Fruit fly (Drosophila melanogaster) whole organism, wandering third instar larva: ENCODE results near the gene Vha26.

Source experiments
- Abd-B ChIP-seq: fragments of >200 bp; optimal IDR thresholded peaks from 2 replicates; lab custom pipeline; 2017; ENCODE audit warnings: missing biosample characterization, missing genetic modification characterization
- CG32264 ChIP-seq: fragments of 200-800 bp; sonication (Bioruptor generic); optimal IDR thresholded peaks from 2 replicates; lab custom pipeline; 2016; ENCODE audit warnings: missing biosample characterization, missing genetic modification characterization
- CG9705 ChIP-seq: fragments of 200-800 bp; sonication (Bioruptor generic); optimal IDR thresholded peaks from 2 replicates; lab custom pipeline; 2018; ENCODE audit warnings: missing biosample characterization, mild to moderate bottlenecking, missing genetic modification characterization
- GATAd ChIP-seq: sonication (Bioruptor generic); optimal IDR thresholded peaks from 2 replicates; lab custom pipeline; 2016; ENCODE audit warnings: missing biosample characterization, missing genetic modification characterization
- HLH106 ChIP-seq: fragments of 200-800 bp; optimal IDR thresholded peaks from 3 replicates; lab custom pipeline; 2019; ENCODE audit warnings: missing biosample characterization, mild to moderate bottlenecking, missing genetic modification characterization, moderate library complexity
- Hnf4 ChIP-seq: fragments of 200-800 bp; sonication (Bioruptor generic); optimal IDR thresholded peaks from 2 replicates; lab custom pipeline; 2016; ENCODE audit warnings: missing biosample characterization, mild to moderate bottlenecking, missing genetic modification characterization
- Hr78 ChIP-seq: fragments of >200 bp; optimal IDR thresholded peaks from 2 replicates; lab custom pipeline; 2017; ENCODE audit warnings: missing biosample characterization, missing genetic modification characterization
- Hr83 ChIP-seq: fragments of 200-300 bp; sonication (Bioruptor generic); optimal IDR thresholded peaks from 2 replicates; lab custom pipeline; 2016; ENCODE audit warnings: missing biosample characterization, mild to moderate bottlenecking, missing genetic modification characterization, moderate library complexity; ENCODE audit not compliant: poor library complexity, severe bottlenecking
- Jra ChIP-seq: sonication (Bioruptor generic); optimal IDR thresholded peaks from 2 replicates; lab custom pipeline; 2016; ENCODE audit warnings: missing biosample characterization, missing genetic modification characterization
- Mio ChIP-seq: sonication (Bioruptor generic); optimal IDR thresholded peaks from 2 replicates; lab custom pipeline; 2016; ENCODE audit warnings: missing biosample characterization, missing genetic modification characterization
- Myc ChIP-seq: fragments of >200 bp; optimal IDR thresholded peaks from 2 replicates; lab custom pipeline; 2017
- OdsH ChIP-seq: fragments of 200-800 bp; sonication (Bioruptor generic); optimal IDR thresholded peaks from 2 replicates; lab custom pipeline; 2016; ENCODE audit warnings: missing biosample characterization, mild to moderate bottlenecking, missing genetic modification characterization
- Sp1 ChIP-seq: fragments of 200-800 bp; sonication (Bioruptor generic); optimal IDR thresholded peaks from 3 replicates; lab custom pipeline; 2019; ENCODE audit warnings: missing biosample characterization, mild to moderate bottlenecking, missing genetic modification characterization, moderate library complexity
- Vsx2 ChIP-seq: fragments of 200-300, 225-300 bp; sonication (Bioruptor generic); optimal IDR thresholded peaks from 2 replicates; lab custom pipeline; 2018; ENCODE audit warnings: missing biosample characterization, missing genetic modification characterization; ENCODE audit not compliant: partially characterized antibody
- br ChIP-seq: fragments of 200-800 bp; sonication (Bioruptor generic); optimal IDR thresholded peaks from 2 replicates; lab custom pipeline; 2016; ENCODE audit warnings: missing biosample characterization, missing genetic modification characterization
- brk ChIP-seq: fragments of 200-800 bp; sonication (Bioruptor generic); optimal IDR thresholded peaks from 2 replicates; lab custom pipeline; 2016; ENCODE audit warnings: missing biosample characterization, mild to moderate bottlenecking, missing genetic modification characterization
- dl ChIP-seq, 2 experiments: fragments of 175-275, 200-275 bp in 1 of 2; fragments of 200-275 bp in 1 of 2; sonication (Bioruptor generic); optimal IDR thresholded peaks; lab custom pipeline; 2018; ENCODE audit warnings: mild to moderate bottlenecking in 2 of 2, missing biosample characterization in 2 of 2, missing genetic modification characterization in 2 of 2, moderate library complexity in 2 of 2; ENCODE audit not compliant: partially characterized antibody in 2 of 2, insufficient read depth in 1 of 2
- dmrt93B ChIP-seq: fragments of 200-800 bp; sonication (Bioruptor generic); optimal IDR thresholded peaks from 2 replicates; lab custom pipeline; 2018; ENCODE audit warnings: missing biosample characterization, mild to moderate bottlenecking, missing genetic modification characterization
- dsf ChIP-seq: sonication (Bioruptor generic); optimal IDR thresholded peaks from 2 replicates; lab custom pipeline; 2016; ENCODE audit warnings: missing biosample characterization, missing genetic modification characterization, borderline replicate concordance
- ey ChIP-seq: fragments of 200-800 bp; sonication (Bioruptor generic); optimal IDR thresholded peaks from 2 replicates; lab custom pipeline; 2016; ENCODE audit warnings: missing biosample characterization, missing genetic modification characterization
- fru ChIP-seq: fragments of 200-800 bp; sonication (Bioruptor generic); optimal IDR thresholded peaks from 3 replicates; lab custom pipeline; 2016; ENCODE audit warnings: missing biosample characterization, mild to moderate bottlenecking, missing genetic modification characterization
- h ChIP-seq: fragments of 200-800 bp; sonication (Bioruptor generic); optimal IDR thresholded peaks from 3 replicates; lab custom pipeline; 2016; ENCODE audit warnings: missing biosample characterization, mild to moderate bottlenecking, missing genetic modification characterization
- jim ChIP-seq: fragments of 175-275, 200-325 bp; sonication (Bioruptor generic); optimal IDR thresholded peaks from 2 replicates; lab custom pipeline; 2016; ENCODE audit warnings: missing biosample characterization, mild to moderate bottlenecking, missing genetic modification characterization
- lola ChIP-seq: fragments of >200 bp; optimal IDR thresholded peaks from 2 replicates; lab custom pipeline; 2017; ENCODE audit warnings: missing biosample characterization, missing genetic modification characterization
- pan ChIP-seq: fragments of >200 bp; optimal IDR thresholded peaks from 2 replicates; lab custom pipeline; 2017
- psq ChIP-seq: fragments of 200-800 bp; sonication (Bioruptor generic); optimal IDR thresholded peaks from 3 replicates; lab custom pipeline; 2017; ENCODE audit warnings: missing biosample characterization, mild to moderate bottlenecking, missing genetic modification characterization, moderate library complexity
- rgr ChIP-seq: fragments of 200-800 bp; sonication (Bioruptor generic); optimal IDR thresholded peaks from 3 replicates; lab custom pipeline; 2016; ENCODE audit warnings: missing biosample characterization, mild to moderate bottlenecking, missing genetic modification characterization
- sage ChIP-seq: fragments of 200-800 bp; sonication (Bioruptor generic); optimal IDR thresholded peaks from 2 replicates; lab custom pipeline; 2016; ENCODE audit warnings: missing biosample characterization, mild to moderate bottlenecking, missing genetic modification characterization
- sv ChIP-seq: fragments of 200-800 bp; sonication (Bioruptor generic); optimal IDR thresholded peaks from 3 replicates; lab custom pipeline; 2016; ENCODE audit warnings: missing biosample characterization, missing genetic modification characterization
- tai ChIP-seq: sonication (Bioruptor generic); optimal IDR thresholded peaks from 2 replicates; lab custom pipeline; 2016; ENCODE audit warnings: missing biosample characterization, missing genetic modification characterization
- woc ChIP-seq: sonication (Bioruptor generic); optimal IDR thresholded peaks from 2 replicates; lab custom pipeline; 2016; ENCODE audit warnings: missing biosample characterization, mild to moderate bottlenecking, missing genetic modification characterization

Gene Vha26

DNA sequence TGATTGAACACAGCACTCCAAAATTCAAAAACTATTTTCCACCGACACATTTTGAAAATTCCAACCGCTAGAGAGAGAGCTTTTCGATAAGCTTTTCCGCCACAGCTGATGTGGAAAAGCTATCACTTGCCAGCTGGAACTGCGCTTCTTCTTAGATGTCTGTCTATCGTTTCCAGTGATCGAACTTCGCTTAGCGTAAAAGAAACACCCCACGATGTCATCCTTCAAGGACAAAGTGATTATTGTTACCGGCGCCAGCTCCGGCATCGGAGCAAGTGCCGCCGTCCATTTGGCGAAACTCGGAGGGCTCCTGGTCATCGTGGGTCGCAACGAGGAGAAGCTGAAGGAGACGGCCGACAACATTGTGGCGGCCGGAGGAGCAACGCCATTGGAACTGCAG is 40.6 kb downstream of the Vha26 start, which contains the start of gene CG31549:
TSS of gene CG31549 (plus strand) at position 11 of the 400 bp plus-strand sequence.
- TF ChIP-seq tai (GFP tag; lab: Kevin White, UChicago) = no peak
- TF ChIP-seq CG9705 (GFP tag; lab: Kevin White, UChicago) = no peak
- no peak for TF ChIP-seq brk (GFP tag; lab: Kevin White, UChicago)
- TF ChIP-seq dmrt93B (GFP tag; lab: Kevin White, UChicago) = no peak
- no peak for TF ChIP-seq Jra (GFP tag; lab: Kevin White, UChicago)
- no peak for TF ChIP-seq Myc (lab: Kevin White, UChicago)
- no peak for TF ChIP-seq lola
- TF ChIP-seq Vsx2 (GFP tag; lab: Kevin White, UChicago) = no peak
- no peak for TF ChIP-seq Mio (GFP tag; lab: Kevin White, UChicago)
- TF ChIP-seq dl (GFP tag; optimal IDR thresholded peaks at IDR 0.05; lab: Kevin White, UChicago; ENCODE audit: insufficient read depth in 1 of 2, partially characterized antibody in 2 of 2) = no peak
- TF ChIP-seq Abd-B (GFP tag; lab: Kevin White, UChicago) = no peak
- no peak for TF ChIP-seq sv
- no peak for TF ChIP-seq OdsH
- no peak for TF ChIP-seq psq (GFP tag; lab: Kevin White, UChicago)
- no peak for TF ChIP-seq GATAd
- TF ChIP-seq fru (GFP tag; lab: Kevin White, UChicago) = no peak
- no peak for TF ChIP-seq jim
- no peak for TF ChIP-seq Hr78 (GFP tag; lab: Kevin White, UChicago)
- TF ChIP-seq, all 38 proteins: peak for 0

dm6 chr3R:5633437-5633836 is 41.9 kb downstream of the Vha26 start, which contains the start of gene CG12171:
Gene CG12171 (plus strand): TSS chr3R:5633627.
- TF ChIP-seq Vsx2 (GFP tag; lab: Kevin White, UChicago) = no peak
- peak; percentile 46 for TF ChIP-seq Hr83 (GFP tag; lab: Kevin White, UChicago)
- TF ChIP-seq Hnf4 (GFP tag; lab: Kevin White, UChicago) = no peak
- TF ChIP-seq pan = no peak
- TF ChIP-seq dsf = no peak

dm6 chr3R:5635524-5635923 is 44.0 kb downstream of the Vha26 start, which contains the start of gene CG31546:
Gene CG31546 (minus strand): TSS chr3R:5635624.
- no peak for TF ChIP-seq sage (GFP tag; lab: Kevin White, UChicago)
- no peak for TF ChIP-seq Hr83 (GFP tag; lab: Kevin White, UChicago)
- no peak for TF ChIP-seq rgr (GFP tag; lab: Kevin White, UChicago)
- no peak for TF ChIP-seq Hnf4 (GFP tag; lab: Kevin White, UChicago)
- no peak for TF ChIP-seq fru (GFP tag; lab: Kevin White, UChicago)

- TF ChIP-seq CG32264 (GFP tag; lab: Kevin White, UChicago) (no peak), ey (GFP tag; lab: Kevin White, UChicago) (peak; percentile 37), HLH106 (tag; lab: Kevin White, UChicago) (peak; percentile 36), sv (peak; percentile 32), woc (GFP tag; lab: Kevin White, UChicago) (no peak), OdsH (peak; percentile 1), br (GFP tag; lab: Kevin White, UChicago) (no peak), dmrt93B (GFP tag; lab: Kevin White, UChicago) (no peak), Hr83 (GFP tag; lab: Kevin White, UChicago) (peak; percentile 19), h (GFP tag; lab: Kevin White, UChicago) (no peak), psq (GFP tag; lab: Kevin White, UChicago) (peak; percentile 41), Sp1 (GFP tag; lab: Kevin White, UChicago) (no peak), rgr (GFP tag; lab: Kevin White, UChicago) (no peak)
These were observed 45.2 kb downstream of the Vha26 start, which contains the start of the genes CG31548 and CG12170 for dm6 chr3R:5636519-5637430. Gene CG31548 (minus strand): TSS chr3R:5636852. Gene CG12170 (plus strand): TSS chr3R:5637234.
